Fruit fly (Drosophila melanogaster) whole organism, larva: ENCODE measurements around the gene oc.

Source experiments
- noc ChIP-seq: fragments of 200-800 bp; sonication (Bioruptor generic); optimal IDR thresholded peaks from 3 replicates; lab custom pipeline; 2019; ENCODE audit warnings: missing biosample characterization, mild to moderate bottlenecking, missing genetic modification characterization, moderate library complexity

The oc gene

DNA sequence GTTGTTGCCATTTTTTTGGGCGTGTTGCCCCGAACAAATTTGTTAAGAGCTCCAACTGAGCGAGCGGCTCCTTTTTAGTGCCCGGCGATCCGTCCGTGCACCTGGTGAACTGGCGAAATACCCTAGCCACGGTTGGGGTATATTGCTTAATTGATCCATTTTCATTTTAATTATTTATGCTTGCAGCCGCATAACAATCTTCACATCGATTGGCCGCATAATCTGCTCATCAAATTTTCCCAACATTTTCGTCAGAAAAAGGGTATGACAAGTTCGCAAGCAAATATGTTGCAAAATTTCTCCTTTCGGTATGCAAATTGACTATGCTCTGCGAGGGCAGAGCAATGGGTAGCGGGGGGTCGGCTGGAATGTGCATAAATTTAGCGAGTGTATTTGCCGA, 17.2 kb upstream of the oc start:
- no peak for TF ChIP-seq noc (tag; lab: Kevin White, UChicago)

DNA sequence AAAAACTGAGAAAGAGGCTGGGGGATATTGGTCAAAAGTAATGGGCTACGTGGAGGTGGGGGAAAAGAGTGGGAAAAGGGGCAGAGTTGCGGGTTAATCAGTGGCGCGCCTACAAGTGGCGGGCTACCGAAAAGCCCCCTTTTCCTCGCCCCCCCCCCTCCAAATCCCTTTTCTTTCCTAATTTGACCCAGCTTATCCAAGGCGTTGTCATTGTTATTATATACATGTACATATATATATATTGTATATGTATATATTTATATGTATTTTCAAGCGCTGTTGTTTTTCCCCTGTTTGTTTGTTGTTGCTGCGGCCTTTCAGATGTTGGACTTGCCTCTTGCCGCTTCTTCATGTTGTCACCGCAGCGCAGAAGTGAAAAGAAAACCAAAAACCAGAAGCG, 16.6 kb upstream of the oc start:
- TF ChIP-seq noc (tag; lab: Kevin White, UChicago), result no peak

DNA sequence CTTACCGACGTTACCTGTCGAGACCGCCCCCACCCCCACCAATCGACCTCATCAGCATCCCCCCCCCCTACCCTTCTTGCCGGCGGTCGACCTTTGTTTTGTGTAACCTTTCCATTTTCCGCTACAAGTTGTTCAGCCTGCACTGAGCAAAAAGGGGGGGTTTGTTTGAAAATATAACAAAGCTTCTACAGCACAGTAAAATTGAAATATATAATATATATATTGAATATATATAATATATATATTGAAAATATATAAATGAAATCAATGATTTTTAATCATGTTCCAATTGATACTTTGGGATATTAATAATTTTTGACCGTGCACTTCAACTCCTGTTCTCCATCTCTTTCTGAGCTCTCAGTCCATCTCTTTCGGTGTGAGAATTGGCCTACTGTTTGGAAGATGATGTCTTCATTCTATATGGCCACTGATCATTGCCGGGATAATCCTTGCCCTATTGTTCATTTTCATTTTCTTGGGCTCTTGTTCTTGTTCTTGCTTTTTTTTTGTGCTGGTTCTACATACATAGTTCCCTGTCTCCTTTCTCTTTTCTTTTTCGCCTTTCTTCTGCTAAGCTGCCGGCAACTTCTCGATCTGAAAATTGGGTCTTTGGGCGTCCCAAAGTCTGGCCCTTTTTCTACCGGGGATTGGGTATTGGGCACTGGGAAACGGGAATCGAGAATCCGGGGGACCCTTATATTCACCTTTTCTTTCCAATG, 15.3 kb upstream of the oc start:
- TF ChIP-seq noc (tag; lab: Kevin White, UChicago), result no peak

DNA sequence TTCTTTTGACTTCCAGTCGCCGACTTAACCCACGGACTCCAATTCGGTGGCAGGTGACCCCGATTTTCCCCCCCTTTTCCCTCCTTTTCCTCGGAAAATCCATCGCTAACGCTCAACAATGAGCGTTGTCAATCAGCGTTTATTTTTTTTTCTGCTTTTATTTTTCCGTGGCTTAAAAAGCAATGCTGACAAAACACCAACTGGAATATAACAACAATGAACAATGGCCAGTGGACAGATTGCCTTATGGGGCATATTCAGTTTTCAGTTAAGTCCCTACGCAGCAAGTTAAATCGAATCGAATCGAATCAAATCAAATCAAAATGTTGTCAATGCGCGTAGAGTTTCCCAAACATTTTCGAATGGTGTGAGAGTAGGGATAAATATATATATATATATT, 13.3 kb upstream of the oc start:
- TF ChIP-seq noc (tag; lab: Kevin White, UChicago), result no peak

DNA sequence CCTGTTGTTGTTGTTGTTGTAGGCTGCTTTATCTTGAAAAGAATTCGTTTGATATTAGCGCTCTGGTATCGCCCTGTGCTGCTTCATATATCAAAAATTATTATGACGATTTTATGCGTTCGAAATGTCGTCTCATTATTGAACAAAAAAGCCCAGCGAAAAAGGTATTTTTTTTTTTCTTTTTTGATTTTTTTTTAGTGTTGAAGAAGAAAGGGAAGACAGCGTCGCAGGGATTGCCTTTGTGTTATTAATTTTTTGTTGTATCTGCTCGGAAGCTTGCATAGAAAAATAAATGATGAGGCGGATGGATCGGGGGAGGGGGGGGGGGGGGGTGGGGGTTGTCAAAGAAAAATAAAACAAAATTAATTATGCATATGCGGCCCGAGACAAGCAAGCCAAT, 11.8 kb upstream of the oc start:
- TF ChIP-seq noc (tag; lab: Kevin White, UChicago), result no peak

DNA sequence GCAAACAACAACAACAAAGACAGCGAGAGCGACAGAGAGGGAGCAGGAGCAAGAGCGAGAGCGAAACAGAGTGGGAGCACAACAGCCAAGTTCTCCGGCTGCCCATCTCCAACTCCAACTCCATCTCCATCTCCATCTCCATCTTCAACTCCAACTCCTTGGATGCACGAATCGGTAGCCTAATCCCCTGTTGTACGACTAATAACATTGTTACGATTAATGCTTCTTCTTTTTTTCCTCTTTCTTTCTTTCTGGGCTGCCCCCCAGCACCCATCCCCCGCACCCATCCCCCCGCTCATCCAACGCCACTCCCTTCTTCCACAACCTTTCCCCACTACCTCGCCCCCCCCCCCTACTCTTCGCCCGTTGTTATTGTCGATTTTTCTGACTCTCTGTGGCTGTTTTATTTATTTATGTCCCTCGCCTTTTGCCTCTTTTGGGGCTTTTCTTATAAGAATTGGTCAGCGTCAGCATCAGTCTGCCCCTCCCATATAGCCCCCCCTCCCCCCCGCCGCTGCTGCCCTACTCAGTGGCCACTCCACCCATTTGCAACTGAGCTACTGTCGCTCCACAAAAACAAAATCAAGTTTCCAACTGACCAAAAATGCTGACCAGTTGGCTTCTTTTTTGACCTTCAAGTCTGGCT, 10.8 kb upstream of the oc start:
- no peak for TF ChIP-seq noc (tag; lab: Kevin White, UChicago)

DNA sequence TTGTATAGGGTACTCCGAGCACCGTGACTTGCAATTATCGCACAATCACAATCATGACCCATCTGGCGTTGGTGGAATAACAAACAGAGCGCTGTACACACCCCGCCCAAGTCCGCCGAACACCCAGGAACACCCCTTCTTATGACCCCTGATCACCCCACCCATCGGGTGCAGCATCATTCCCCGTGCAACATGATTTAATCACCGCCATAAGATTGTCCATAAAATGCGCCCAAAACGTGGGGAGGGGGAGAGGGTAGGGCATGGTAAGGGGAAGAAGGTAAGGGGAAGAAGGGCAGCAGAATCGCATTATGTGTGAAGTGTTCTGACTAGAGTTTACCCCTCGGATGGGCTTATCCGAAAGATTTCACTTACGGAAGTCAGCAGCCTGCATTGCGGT, 9.9 kb upstream of the oc start:
- no peak for TF ChIP-seq noc (tag; lab: Kevin White, UChicago)

DNA sequence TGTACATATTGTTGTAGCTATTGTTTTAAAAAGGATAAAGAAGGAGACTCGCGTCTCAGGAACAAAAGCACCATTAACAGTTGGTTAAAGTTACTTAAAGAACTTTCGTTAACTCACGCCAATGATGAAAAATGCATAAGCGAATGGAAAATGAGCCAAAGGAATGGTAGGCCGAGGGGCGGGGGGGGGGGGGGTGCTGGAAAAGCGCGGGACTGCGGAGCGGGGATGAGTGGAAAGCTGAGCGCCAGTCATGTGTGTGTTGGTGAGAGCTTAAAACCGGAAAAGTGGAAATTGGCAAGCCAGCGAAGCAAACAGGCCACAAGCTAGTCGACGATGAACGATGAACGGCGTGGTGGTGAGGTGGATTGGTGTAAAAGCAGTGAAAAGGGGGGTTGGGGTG, 7.6 kb upstream of the oc start:
- TF ChIP-seq noc (tag; lab: Kevin White, UChicago), result no peak

DNA sequence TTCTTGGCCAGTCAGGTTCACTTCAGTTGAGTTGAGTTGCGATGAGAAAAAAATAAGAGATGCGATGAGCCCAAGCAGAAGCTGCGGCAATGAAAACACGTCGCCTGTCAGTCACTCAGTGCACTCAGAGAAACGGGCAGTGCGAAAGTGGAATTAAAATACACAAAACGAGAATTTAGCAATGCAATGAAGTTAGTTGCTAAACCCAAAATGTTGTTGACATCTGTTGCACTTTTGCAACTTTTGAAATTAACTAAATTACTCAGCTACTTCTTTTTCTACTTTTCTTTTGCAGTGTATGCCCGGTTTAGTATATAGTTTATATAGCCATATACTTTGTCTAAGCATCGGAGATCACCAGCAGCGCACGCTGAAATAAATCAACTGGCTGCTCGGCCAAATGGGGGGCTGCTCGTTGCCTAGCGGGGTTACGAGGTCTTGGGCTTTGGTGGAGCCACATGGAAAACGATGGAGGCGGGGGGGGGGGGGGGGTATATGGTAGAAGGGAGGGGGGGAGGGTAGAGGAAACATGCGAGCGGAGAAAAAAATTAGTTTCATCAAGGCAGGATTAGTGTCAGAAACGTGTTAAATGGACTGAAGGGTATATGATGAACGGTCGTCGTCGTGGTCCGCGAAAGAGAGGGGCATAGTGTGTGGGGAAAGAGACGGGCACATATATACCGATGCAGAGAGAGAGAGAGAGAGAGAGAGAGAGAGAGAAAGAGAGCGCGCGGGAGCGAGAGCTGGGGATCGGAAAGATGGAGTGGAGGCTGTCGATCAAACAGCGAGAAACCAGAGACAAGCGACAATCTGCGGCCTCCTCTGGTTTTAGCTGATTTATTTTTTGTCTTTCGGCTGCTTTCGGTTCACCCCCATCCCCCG, 6.3 kb upstream of the oc start:
- TF ChIP-seq noc (tag; lab: Kevin White, UChicago), result no peak

DNA sequence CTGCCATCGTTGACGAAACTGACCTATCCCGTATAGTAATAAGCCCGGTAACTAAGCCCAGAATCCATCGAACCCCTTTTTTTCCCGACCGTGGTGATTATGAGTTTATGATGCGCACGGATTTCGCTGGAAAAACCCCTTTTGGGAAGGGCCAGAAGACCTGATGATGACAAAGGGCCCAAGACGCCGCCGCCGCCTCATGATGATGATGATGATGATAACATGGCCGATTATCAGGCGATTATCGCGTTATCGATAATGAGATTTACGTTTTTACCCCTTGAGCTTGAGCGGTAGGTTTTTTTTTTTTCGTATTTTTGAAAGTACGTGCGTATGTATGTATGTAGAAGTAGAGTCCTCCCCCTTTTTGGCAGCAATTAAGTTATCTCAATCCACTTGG, 4.7 kb upstream of the oc start:
- TF ChIP-seq noc (tag; lab: Kevin White, UChicago), result no peak

DNA sequence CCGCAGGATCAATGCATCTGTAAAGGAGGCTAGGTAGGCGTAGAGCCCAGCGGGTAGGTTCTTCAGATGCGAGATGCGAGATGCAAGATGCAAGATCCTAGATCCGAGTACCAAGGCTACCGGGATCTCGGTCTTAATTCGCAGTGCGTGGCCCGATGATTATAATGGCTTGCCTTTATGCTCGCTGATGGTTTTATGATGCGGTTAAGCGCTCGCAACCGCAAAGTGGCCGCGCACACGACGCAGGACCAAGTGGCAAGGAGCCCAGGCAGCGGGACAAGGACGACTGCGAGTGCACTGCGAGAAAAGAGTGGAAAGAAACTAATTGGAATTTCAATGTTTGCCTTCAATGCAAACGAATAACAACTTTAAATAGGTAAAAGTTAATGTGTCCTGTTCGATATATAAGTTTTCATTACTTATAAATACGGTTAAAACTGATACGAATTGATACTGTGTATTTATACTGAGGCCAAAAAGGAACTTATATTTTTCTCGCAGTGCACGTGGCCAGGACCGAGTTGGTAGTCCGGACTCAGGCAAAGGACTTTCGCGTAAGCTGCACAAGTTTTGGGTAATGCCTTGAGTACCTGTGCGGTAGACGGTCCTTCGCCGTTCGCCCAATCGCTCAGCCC, 3.6 kb upstream of the oc start:
- no peak for TF ChIP-seq noc (tag; lab: Kevin White, UChicago)

DNA sequence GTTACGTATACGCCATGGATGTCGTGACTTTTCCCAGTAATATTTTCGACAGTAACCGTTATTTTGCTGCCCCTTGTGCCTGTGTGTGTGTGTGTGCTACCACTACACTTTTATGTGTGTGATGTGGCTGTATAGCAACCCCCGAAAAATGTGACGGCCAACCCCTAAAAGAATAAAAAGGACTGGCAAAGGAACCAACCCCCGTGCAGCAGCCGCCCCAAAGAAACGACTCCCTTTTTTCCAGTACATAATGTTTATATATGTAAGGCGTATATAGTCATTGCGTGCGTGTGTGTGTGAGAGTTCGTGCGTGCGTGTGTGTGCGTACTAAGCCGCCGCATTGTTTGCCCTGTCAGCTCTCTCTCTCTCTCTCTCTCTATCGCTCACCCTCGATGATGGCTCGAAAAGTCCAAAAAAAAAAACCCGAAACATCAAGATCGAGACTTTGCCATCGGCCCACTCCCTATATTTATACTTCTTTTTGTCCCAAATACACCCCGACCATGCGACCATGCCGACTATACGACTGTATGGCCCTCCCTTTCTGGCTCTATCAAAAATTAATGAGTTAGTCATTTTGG, 9.8 kb downstream of the oc start:
- no peak for TF ChIP-seq noc (tag; lab: Kevin White, UChicago)

DNA sequence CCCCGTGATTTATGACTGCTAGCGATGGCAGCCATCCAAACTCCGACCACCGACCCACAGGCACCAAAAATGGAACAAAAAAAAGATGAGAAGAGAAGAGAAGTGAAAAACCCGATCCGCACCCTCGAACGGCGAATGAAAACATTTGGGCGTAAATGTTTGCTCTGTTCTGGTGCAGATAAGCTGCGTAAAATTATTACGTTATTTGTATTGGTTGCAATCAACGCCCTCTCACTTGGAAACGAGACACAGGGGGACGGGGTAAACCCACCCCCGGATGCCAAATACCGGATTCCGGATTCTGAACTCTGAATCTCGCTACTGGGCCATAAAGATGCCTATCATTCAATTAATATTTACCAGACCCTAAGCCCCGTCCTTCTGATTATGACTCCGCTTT, 13.5 kb downstream of the oc start:
- no peak for TF ChIP-seq noc (tag; lab: Kevin White, UChicago)

DNA sequence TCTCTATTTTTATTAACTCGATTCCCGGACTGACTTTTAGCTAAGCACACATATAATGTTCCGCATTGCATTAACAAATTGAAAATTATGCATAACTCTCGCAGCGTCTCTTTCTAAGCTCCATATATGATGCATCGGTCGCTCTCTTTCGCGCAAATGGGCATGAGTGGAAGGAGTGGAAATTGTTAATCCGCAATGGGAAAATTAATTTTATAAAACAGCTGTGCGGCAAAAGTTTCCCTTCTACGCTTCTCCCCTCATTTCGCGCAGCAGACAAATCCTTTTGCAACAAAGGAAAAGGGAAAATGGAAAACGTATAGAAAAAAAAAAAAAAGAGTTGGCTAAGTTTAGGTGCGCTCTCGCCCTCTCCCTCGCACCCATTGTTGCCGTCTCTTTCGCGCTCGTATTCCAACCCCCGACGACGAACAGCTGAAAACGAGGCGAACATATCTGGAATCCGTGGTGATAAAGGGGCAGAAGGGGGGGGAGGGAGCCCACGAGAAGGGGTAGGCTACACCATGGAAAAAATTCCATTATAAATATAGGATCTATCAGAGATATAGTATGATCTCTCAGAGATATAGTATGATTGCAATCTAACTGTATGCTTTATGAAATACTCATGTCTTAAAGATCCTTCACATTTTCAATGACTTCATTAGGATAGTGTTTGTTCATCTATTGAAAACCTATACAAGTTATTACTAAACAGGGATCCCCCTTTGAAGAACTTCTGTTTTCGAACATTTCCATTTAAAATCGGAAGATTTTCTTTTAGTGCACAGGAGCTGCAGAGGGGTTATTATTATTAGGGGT, 14.2 kb downstream of the oc start:
- no peak for TF ChIP-seq noc (tag; lab: Kevin White, UChicago)

DNA sequence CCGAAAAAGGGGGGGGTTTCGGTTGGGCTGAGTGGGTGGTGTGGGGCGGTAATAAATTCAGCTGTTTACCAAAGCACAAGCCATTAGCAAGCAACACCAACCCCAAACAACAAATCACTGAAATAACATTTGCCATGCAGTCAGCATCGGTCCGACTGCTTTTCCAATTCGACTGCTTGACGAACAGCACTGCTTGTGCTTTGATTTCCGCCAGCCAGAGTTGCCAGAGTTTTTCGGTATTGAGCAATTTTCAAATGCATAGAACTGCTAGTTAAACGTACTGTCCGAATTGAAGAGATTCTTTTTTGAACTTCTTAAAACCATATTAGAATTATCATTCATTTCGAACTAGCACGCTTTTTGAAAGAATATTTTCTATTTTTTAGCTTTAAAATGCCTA, 15.7 kb downstream of the oc start:
- no peak for TF ChIP-seq noc (tag; lab: Kevin White, UChicago)
